Fruit fly (Drosophila melanogaster) whole organism, embryonic: ENCODE measurements around the gene galla-2.

ENCODE experiments used
- Ada2b ChIP-seq: fragments of 200-800 bp; sonication (Bioruptor generic); IDR thresholded peaks from 2 replicates; pipeline ENCODE4 v1.3.6; 2022; ENCODE audit warnings: missing biosample characterization, missing genetic modification characterization
- Antp ChIP-seq: fragments of 200-800 bp; sonication (Bioruptor generic); optimal IDR thresholded peaks from 3 replicates; lab custom pipeline; 2016; ENCODE audit warnings: missing biosample characterization, missing genetic modification characterization
- Atf3 ChIP-seq: fragments of 200-800 bp; sonication (Bioruptor generic); optimal IDR thresholded peaks from 3 replicates; lab custom pipeline; 2016; ENCODE audit warnings: missing biosample characterization, missing genetic modification characterization
- BtbVII ChIP-seq: fragments of 200-800 bp; sonication (Bioruptor generic); optimal IDR thresholded peaks from 3 replicates; lab custom pipeline; 2017; ENCODE audit warnings: missing biosample characterization, mild to moderate bottlenecking, missing genetic modification characterization
- C15 ChIP-seq: fragments of 200-800 bp; sonication (Bioruptor generic); IDR thresholded peaks from 3 replicates; pipeline ENCODE4 v1.3.6; 2022; ENCODE audit warnings: missing biosample characterization, missing genetic modification characterization
- CG10267 ChIP-seq: fragments of 200-800 bp; sonication (Bioruptor generic); optimal IDR thresholded peaks from 2 replicates; lab custom pipeline; 2018; ENCODE audit warnings: missing biosample characterization, mild to moderate bottlenecking, missing genetic modification characterization, moderate library complexity
- CG10565 ChIP-seq: fragments of 200-800 bp; sonication (Bioruptor generic); optimal IDR thresholded peaks from 3 replicates; lab custom pipeline; 2016; ENCODE audit warnings: missing biosample characterization, mild to moderate bottlenecking, missing genetic modification characterization
- CG11504 ChIP-seq: fragments of 200-800 bp; sonication (Bioruptor generic); optimal IDR thresholded peaks from 3 replicates; lab custom pipeline; 2019; ENCODE audit warnings: missing biosample characterization, mild to moderate bottlenecking, missing genetic modification characterization, moderate library complexity
- CG11696 ChIP-seq: fragments of 200-800 bp; sonication (Bioruptor generic); IDR thresholded peaks from 2 replicates; pipeline ENCODE4 v1.3.6; 2022; ENCODE audit warnings: missing biosample characterization, missing genetic modification characterization
- CG12769 ChIP-seq: fragments of 200-800 bp; sonication (Bioruptor generic); optimal IDR thresholded peaks from 2 replicates; lab custom pipeline; 2019; ENCODE audit warnings: missing biosample characterization, mild to moderate bottlenecking, missing genetic modification characterization, moderate library complexity
- CG17186 ChIP-seq: fragments of 200-800 bp; sonication (Bioruptor generic); optimal IDR thresholded peaks from 3 replicates; lab custom pipeline; 2017; ENCODE audit warnings: missing biosample characterization, missing genetic modification reagents, missing genetic modification characterization
- CG1792 ChIP-seq: fragments of 200-800 bp; sonication (Bioruptor generic); optimal IDR thresholded peaks from 2 replicates; lab custom pipeline; 2016; ENCODE audit warnings: missing biosample characterization, missing genetic modification characterization
- CG2678 ChIP-seq: fragments of 200-800 bp; sonication (Bioruptor generic); optimal IDR thresholded peaks from 3 replicates; lab custom pipeline; 2019; ENCODE audit warnings: missing biosample characterization, mild to moderate bottlenecking, missing genetic modification characterization, moderate library complexity
- CG2712 ChIP-seq: fragments of 200-800 bp; optimal IDR thresholded peaks from 3 replicates; lab custom pipeline; 2019; ENCODE audit warnings: missing biosample characterization, mild to moderate bottlenecking, missing genetic modification characterization, moderate library complexity
- CG7745 ChIP-seq: fragments of 200-800 bp; sonication (Bioruptor generic); optimal IDR thresholded peaks from 2 replicates; lab custom pipeline; 2018; ENCODE audit warnings: missing biosample characterization, mild to moderate bottlenecking, missing genetic modification characterization, moderate library complexity
- CG7963 ChIP-seq: fragments of 200-800 bp; sonication (Bioruptor generic); IDR thresholded peaks from 3 replicates; pipeline ENCODE4 v1.3.6; 2022; ENCODE audit warnings: missing biosample characterization, missing genetic modification characterization; ENCODE audit not compliant: partially characterized antibody
- CG8944 ChIP-seq: fragments of 200-800 bp; sonication (Bioruptor generic); optimal IDR thresholded peaks from 3 replicates; lab custom pipeline; 2016; ENCODE audit warnings: missing biosample characterization, missing genetic modification characterization
- D19A ChIP-seq: fragments of 200-800 bp; optimal IDR thresholded peaks from 3 replicates; lab custom pipeline; 2019; ENCODE audit warnings: missing biosample characterization, mild to moderate bottlenecking, missing genetic modification characterization, moderate library complexity
- Dref ChIP-seq: fragments of 200-800 bp; sonication (Bioruptor generic); IDR thresholded peaks from 2 replicates; pipeline ENCODE4 v1.3.6; 2022; ENCODE audit warnings: missing biosample characterization, missing genetic modification characterization
- Gug ChIP-seq: fragments of 200-800 bp; sonication (Bioruptor generic); IDR thresholded peaks from 4 replicates; pipeline ENCODE4 v1.3.6; 2022; ENCODE audit warnings: missing biosample characterization, missing genetic modification characterization
- Hr39 ChIP-seq: fragments of >200 bp; optimal IDR thresholded peaks from 2 replicates; lab custom pipeline; 2017
- Hr51 ChIP-seq, 2 experiments: fragments of 200-800 bp; sonication (Bioruptor generic); optimal IDR thresholded peaks; 2 replicates in 1 of 2; 3 replicates in 1 of 2; lab custom pipeline; 2016 to 2018; ENCODE audit warnings: missing biosample characterization in 2 of 2, missing genetic modification characterization in 2 of 2, mild to moderate bottlenecking in 1 of 2, moderate library complexity in 1 of 2
- Hr78 ChIP-seq, 2 experiments: fragments of 200-800 bp in 1 of 2; fragments of >200 bp in 1 of 2; sonication (Bioruptor generic) in 1 of 2; optimal IDR thresholded peaks; 2 replicates each; lab custom pipeline; 2017 to 2019; ENCODE audit warnings: missing biosample characterization in 2 of 2, missing genetic modification characterization in 2 of 2, mild to moderate bottlenecking in 1 of 2, moderate library complexity in 1 of 2
- Kr ChIP-seq: fragments of 200-800 bp; sonication (Bioruptor generic); optimal IDR thresholded peaks from 2 replicates; lab custom pipeline; 2017; ENCODE audit warnings: missing biosample characterization, mild to moderate bottlenecking, missing genetic modification characterization
- Meics ChIP-seq: fragments of 200-800 bp; sonication (Bioruptor generic); optimal IDR thresholded peaks from 2 replicates; lab custom pipeline; 2017; ENCODE audit warnings: missing biosample characterization, mild to moderate bottlenecking, missing genetic modification characterization
- Myb ChIP-seq: fragments of 200-800 bp; sonication (Bioruptor generic); optimal IDR thresholded peaks from 2 replicates; lab custom pipeline; 2016; ENCODE audit warnings: missing biosample characterization, missing genetic modification characterization
- Oli ChIP-seq: fragments of 200-800 bp; sonication (Bioruptor generic); optimal IDR thresholded peaks from 2 replicates; lab custom pipeline; 2018; ENCODE audit warnings: missing biosample characterization, mild to moderate bottlenecking, missing genetic modification characterization, moderate library complexity
- Side ChIP-seq: fragments of 200-800 bp; sonication (Bioruptor generic); optimal IDR thresholded peaks from 2 replicates; lab custom pipeline; 2016; ENCODE audit warnings: missing biosample characterization, missing genetic modification characterization
- Sox100B ChIP-seq: fragments of 200-800 bp; sonication (Bioruptor generic); optimal IDR thresholded peaks from 3 replicates; lab custom pipeline; 2018; ENCODE audit warnings: missing biosample characterization, mild to moderate bottlenecking, missing genetic modification characterization
- Ssrp ChIP-seq: fragments of 200-800 bp; sonication (Bioruptor generic); optimal IDR thresholded peaks from 2 replicates; lab custom pipeline; 2018; ENCODE audit warnings: missing biosample characterization, mild to moderate bottlenecking, missing genetic modification characterization, moderate library complexity
- aop ChIP-seq: fragments of 200-800 bp; sonication (Bioruptor generic); IDR thresholded peaks from 2 replicates; pipeline ENCODE4 v1.3.6; 2022; ENCODE audit warnings: missing biosample characterization, missing genetic modification characterization
- crc ChIP-seq: fragments of 200-800 bp; sonication (Bioruptor generic); optimal IDR thresholded peaks from 2 replicates; lab custom pipeline; 2016; ENCODE audit warnings: missing biosample characterization, missing genetic modification characterization
- crol ChIP-seq: fragments of 200-800 bp; sonication (Bioruptor generic); IDR thresholded peaks from 2 replicates; pipeline ENCODE4 v1.3.6; 2022; ENCODE audit warnings: missing biosample characterization, missing genetic modification characterization
- cwo ChIP-seq: fragments of 200-800 bp; sonication (Bioruptor generic); optimal IDR thresholded peaks from 3 replicates; lab custom pipeline; 2017; ENCODE audit warnings: missing biosample characterization, missing genetic modification characterization, mild to moderate bottlenecking, moderate library complexity, missing genetic modification reagents
- exex ChIP-seq: fragments of 200-800 bp; sonication (Bioruptor generic); optimal IDR thresholded peaks from 4 replicates; lab custom pipeline; 2018; ENCODE audit warnings: missing biosample characterization, mild to moderate bottlenecking, missing genetic modification characterization, moderate library complexity
- fd96Cb ChIP-seq: fragments of 200-800 bp; sonication (Bioruptor generic); optimal IDR thresholded peaks from 2 replicates; lab custom pipeline; 2018; ENCODE audit warnings: missing biosample characterization, mild to moderate bottlenecking, missing genetic modification characterization, moderate library complexity
- fru ChIP-seq: fragments of >200 bp; optimal IDR thresholded peaks from 2 replicates; lab custom pipeline; 2017
- gem ChIP-seq: fragments of 200-800 bp; sonication (Bioruptor generic); optimal IDR thresholded peaks from 2 replicates; lab custom pipeline; 2019; ENCODE audit warnings: missing biosample characterization, mild to moderate bottlenecking, missing genetic modification characterization, moderate library complexity
- prd ChIP-seq, 3 experiments: fragments of >200 bp in 2 of 3; fragments of 200-800 bp in 1 of 3; sonication (Bioruptor generic) in 1 of 3; optimal IDR thresholded peaks in 2 of 3; IDR thresholded peaks in 1 of 3; 2 replicates in 2 of 3; 3 replicates in 1 of 3; pipeline versions ENCODE4 v1.3.6 to Lab custom; 2017 to 2022; ENCODE audit warnings: missing biosample characterization in 1 of 3, missing genetic modification characterization in 1 of 3
- row ChIP-seq: fragments of 200-800 bp; sonication (Bioruptor generic); IDR thresholded peaks from 3 replicates; pipeline ENCODE4 v1.3.6; 2022; ENCODE audit warnings: missing biosample characterization, missing genetic modification characterization
- slp2 ChIP-seq: fragments of 200-800 bp; sonication (Bioruptor generic); optimal IDR thresholded peaks from 2 replicates; lab custom pipeline; 2016; ENCODE audit warnings: missing biosample characterization, missing genetic modification characterization
- stwl ChIP-seq: fragments of 200-800 bp; sonication (Bioruptor generic); optimal IDR thresholded peaks from 3 replicates; lab custom pipeline; 2018; ENCODE audit warnings: missing biosample characterization, mild to moderate bottlenecking, missing genetic modification characterization, moderate library complexity
- tap ChIP-seq: fragments of 200-800 bp; optimal IDR thresholded peaks from 3 replicates; lab custom pipeline; 2019; ENCODE audit warnings: missing biosample characterization, mild to moderate bottlenecking, missing genetic modification characterization, moderate library complexity
- trem ChIP-seq: fragments of 200-800 bp; optimal IDR thresholded peaks from 3 replicates; lab custom pipeline; 2019; ENCODE audit warnings: missing biosample characterization, mild to moderate bottlenecking, missing genetic modification characterization, moderate library complexity

Gene galla-2

dm6 chr3L:10889000-10889691, 6.5 kb downstream of the galla-2 start (continued):
- TF ChIP-seq row (GFP tag; lab: Robert Waterston, UW) (0 out of 3 replicates have a peak, but pooled peaks have one; percentile 18), CG10267 (tag; lab: Kevin White, UChicago) (peak; percentile 7), Kr (GFP tag; lab: Kevin White, UChicago) (no peak), gem (tag; lab: Kevin White, UChicago) (peak; percentile 57), Antp (no peak), prd (optimal IDR thresholded peaks at IDR 0.05; lab: Kevin White, UChicago) (no peak), prd (GFP tag; IDR thresholded peaks at IDR 0.05; lab: Robert Waterston, UW) (0 out of 3 replicates have a peak, but pooled peaks have one; percentile 13), Hr78 (GFP tag; optimal IDR thresholded peaks at IDR 0.05; lab: Kevin White, UChicago) (peak in 1 of 2 experiments; percentile 45), Oli (tag; lab: Kevin White, UChicago) (peak; percentile 26), Meics (GFP tag; lab: Kevin White, UChicago) (peak; percentile 4), D19A (tag; lab: Kevin White, UChicago) (peak; percentile 2), CG12769 (tag; lab: Kevin White, UChicago) (peak; percentile 11), CG11696 (peak; percentile 69), fd96Cb (no peak), CG11504 (tag; lab: Kevin White, UChicago) (peak; percentile 56), Sox100B (GFP tag; lab: Kevin White, UChicago) (peak; percentile 39), CG2678 (tag; lab: Kevin White, UChicago) (peak; percentile 48), CG1792 (GFP tag; lab: Kevin White, UChicago) (no peak), CG2712 (peak; percentile 36)

- TF ChIP-seq CG11504 (tag; lab: Kevin White, UChicago) (peak; percentile 0), Hr51 (GFP tag; optimal IDR thresholded peaks at IDR 0.05; lab: Kevin White, UChicago) (peak in 1 of 2 experiments; percentile 22), Dref (no peak), Gug (GFP tag; lab: Robert Waterston, UW) (no peak)
These were observed 7.0 kb downstream of the galla-2 start, which contains the start of gene Cpr67Fa1 for dm6 chr3L:10889692-10890089. Gene Cpr67Fa1 (plus strand): TSS chr3L:10889990.

- TF ChIP-seq slp2 (GFP tag; lab: Kevin White, UChicago), result no peak
- no peak for TF ChIP-seq CG8944 (GFP tag; lab: Kevin White, UChicago)
- TF ChIP-seq fru (lab: Kevin White, UChicago), result no peak
- no peak for TF ChIP-seq BtbVII
- no peak for TF ChIP-seq Side
- no peak for TF ChIP-seq exex
- no peak for TF ChIP-seq C15 (GFP tag; lab: Robert Waterston, UW)
- TF ChIP-seq tap (tag; lab: Kevin White, UChicago), result no peak
These were observed 8.7 kb downstream of the galla-2 start, which contains the start of gene Cpr67Fa2 for dm6 chr3L:10891414-10891813. Gene Cpr67Fa2 (plus strand): TSS chr3L:10891714.

- TF ChIP-seq crol (no peak), Hr39 (lab: Kevin White, UChicago) (no peak), crc (no peak), cwo (peak; percentile 15), CG10565 (GFP tag; lab: Kevin White, UChicago) (no peak), Ssrp (tag; lab: Kevin White, UChicago) (peak; percentile 52), CG17186 (GFP tag; lab: Kevin White, UChicago) (no peak), Atf3 (no peak), Ada2b (no peak), trem (tag; lab: Kevin White, UChicago) (no peak), Myb (GFP tag; lab: Kevin White, UChicago) (no peak), CG7963 (GFP tag; lab: Robert Waterston, UW) (no peak), CG7745 (no peak), aop (GFP tag; lab: Robert Waterston, UW) (no peak), stwl (tag; lab: Kevin White, UChicago) (no peak)
These were observed 10.6 kb downstream of the galla-2 start for dm6 chr3L:10893156-10893784.
